Fruit fly (Drosophila melanogaster): ENCODE measurements around the gene tin.

The tin gene

dm6 chr3R:21349039-21349781 lies 29.6 kb upstream of the tin start, which contains the start of gene aus:
TSS of gene aus (minus strand) at chr3R:21349601.
- no peak for TF ChIP-seq N (GFP tag; optimal IDR thresholded peaks at IDR 0.05)
- TF ChIP-seq Hr78 (GFP tag; optimal IDR thresholded peaks at IDR 0.05): no peak
- TF ChIP-seq dsf (GFP tag; optimal IDR thresholded peaks at IDR 0.05; ENCODE audit: borderline replicate concordance): no peak
- no peak for TF ChIP-seq lola (GFP tag; optimal IDR thresholded peaks at IDR 0.05)
- peak; percentile 11 for TF ChIP-seq Sp1 (GFP tag; optimal IDR thresholded peaks at IDR 0.05)
- no peak for TF ChIP-seq pan (optimal IDR thresholded peaks at IDR 0.05)
- TF ChIP-seq foxo (GFP tag; optimal IDR thresholded peaks at IDR 0.05): no peak
- no peak for TF ChIP-seq br (GFP tag; optimal IDR thresholded peaks at IDR 0.05)
- no peak for TF ChIP-seq CG9705 (GFP tag; optimal IDR thresholded peaks at IDR 0.05)
- TF ChIP-seq usp (GFP tag; optimal IDR thresholded peaks at IDR 0.05): no peak
- TF ChIP-seq HLH106 (tag; optimal IDR thresholded peaks at IDR 0.05): no peak
- peak; percentile 90 for TF ChIP-seq Hr83 (GFP tag; optimal IDR thresholded peaks at IDR 0.05; ENCODE audit: poor library complexity, severe bottlenecking)
- TF ChIP-seq h (GFP tag; optimal IDR thresholded peaks at IDR 0.05): peak; percentile 18
- TF ChIP-seq Rel (GFP tag; optimal IDR thresholded peaks at IDR 0.05): no peak
- peak; percentile 27 for TF ChIP-seq Rel (tag; optimal IDR thresholded peaks at IDR 0.05)
- no peak for TF ChIP-seq GATAd (GFP tag; optimal IDR thresholded peaks at IDR 0.05)
- TF ChIP-seq jim (GFP tag; optimal IDR thresholded peaks at IDR 0.05): no peak
- TF ChIP-seq Dif (GFP tag; optimal IDR thresholded peaks at IDR 0.05; ENCODE audit: partially characterized antibody): peak; percentile 51
- no peak for TF ChIP-seq Jra (GFP tag; optimal IDR thresholded peaks at IDR 0.05)
- TF ChIP-seq brk (GFP tag; optimal IDR thresholded peaks at IDR 0.05): no peak
- peak; percentile 36 for TF ChIP-seq Myc (optimal IDR thresholded peaks at IDR 0.05)

dm6 chr3R:21349870-21350314 lies 28.9 kb upstream of the tin start:
- TF ChIP-seq sv (GFP tag; optimal IDR thresholded peaks at IDR 0.05) (no peak), tai (GFP tag; optimal IDR thresholded peaks at IDR 0.05) (no peak), Jra (GFP tag; optimal IDR thresholded peaks at IDR 0.05) (no peak), foxo (GFP tag; optimal IDR thresholded peaks at IDR 0.05) (peak in 1 of 2 experiments; percentile 35), Hnf4 (GFP tag; optimal IDR thresholded peaks at IDR 0.05) (peak; percentile 51), jim (GFP tag; optimal IDR thresholded peaks at IDR 0.05) (no peak), lola (GFP tag; optimal IDR thresholded peaks at IDR 0.05) (no peak), brk (GFP tag; optimal IDR thresholded peaks at IDR 0.05) (peak; percentile 31), CG32264 (GFP tag; optimal IDR thresholded peaks at IDR 0.05) (peak; percentile 59), usp (GFP tag; optimal IDR thresholded peaks at IDR 0.05) (no peak), OdsH (GFP tag; optimal IDR thresholded peaks at IDR 0.05) (peak; percentile 31), dl (GFP tag; optimal IDR thresholded peaks at IDR 0.05; ENCODE audit: insufficient read depth in 1 of 2, partially characterized antibody in 2 of 2) (no peak), CG9705 (GFP tag; optimal IDR thresholded peaks at IDR 0.05) (no peak), HLH106 (tag; optimal IDR thresholded peaks at IDR 0.05) (peak; percentile 28), dsf (GFP tag; optimal IDR thresholded peaks at IDR 0.05; ENCODE audit: borderline replicate concordance) (no peak), pan (optimal IDR thresholded peaks at IDR 0.05) (no peak), dmrt93B (GFP tag; optimal IDR thresholded peaks at IDR 0.05) (no peak), Hr78 (GFP tag; optimal IDR thresholded peaks at IDR 0.05) (no peak), CrebA (GFP tag; optimal IDR thresholded peaks at IDR 0.05; ENCODE audit: borderline replicate concordance) (no peak), h (GFP tag; optimal IDR thresholded peaks at IDR 0.05) (peak; percentile 61), Abd-B (GFP tag; optimal IDR thresholded peaks at IDR 0.05) (no peak), Dif (GFP tag; optimal IDR thresholded peaks at IDR 0.05; ENCODE audit: partially characterized antibody) (no peak), psq (GFP tag; optimal IDR thresholded peaks at IDR 0.05) (peak; percentile 37), rgr (GFP tag; optimal IDR thresholded peaks at IDR 0.05) (peak; percentile 64), Mio (GFP tag; optimal IDR thresholded peaks at IDR 0.05) (no peak), ey (GFP tag; optimal IDR thresholded peaks at IDR 0.05) (peak; percentile 4), Vsx2 (GFP tag; optimal IDR thresholded peaks at IDR 0.05; ENCODE audit: partially characterized antibody) (no peak), N (GFP tag; optimal IDR thresholded peaks at IDR 0.05) (no peak), br (GFP tag; optimal IDR thresholded peaks at IDR 0.05) (peak; percentile 44), woc (GFP tag; optimal IDR thresholded peaks at IDR 0.05) (peak; percentile 32), Hr83 (GFP tag; optimal IDR thresholded peaks at IDR 0.05; ENCODE audit: poor library complexity, severe bottlenecking) (peak; percentile 84), fru (GFP tag; optimal IDR thresholded peaks at IDR 0.05) (peak; percentile 38), GATAd (GFP tag; optimal IDR thresholded peaks at IDR 0.05) (no peak), Dfd (GFP tag; optimal IDR thresholded peaks at IDR 0.05) (no peak), sage (GFP tag; optimal IDR thresholded peaks at IDR 0.05) (no peak), Rel (GFP tag; optimal IDR thresholded peaks at IDR 0.05) (peak; percentile 11), Rel (tag; optimal IDR thresholded peaks at IDR 0.05) (peak; percentile 20), Myc (optimal IDR thresholded peaks at IDR 0.05) (no peak), Sp1 (GFP tag; optimal IDR thresholded peaks at IDR 0.05) (no peak)

Measured in whole organism, wandering third instar larva.